Worm (Caenorhabditis elegans) whole organism, L4/young adult: ENCODE results near the gene T02C5.1.

Source experiments
- W03F9.2 ChIP-seq: fragments of 150-350 bp; optimal IDR thresholded peaks from 2 replicates; lab custom pipeline; 2014; ENCODE audit warnings: missing biosample characterization, missing genetic modification characterization
- him-1 ChIP-seq: sonication (generic microtip); optimal IDR thresholded peaks from 2 replicates; lab custom pipeline; 2016; ENCODE audit warnings: missing genotype, missing genetic modification reagents, missing genetic modification characterization, missing compliant biosample characterization

DNA sequence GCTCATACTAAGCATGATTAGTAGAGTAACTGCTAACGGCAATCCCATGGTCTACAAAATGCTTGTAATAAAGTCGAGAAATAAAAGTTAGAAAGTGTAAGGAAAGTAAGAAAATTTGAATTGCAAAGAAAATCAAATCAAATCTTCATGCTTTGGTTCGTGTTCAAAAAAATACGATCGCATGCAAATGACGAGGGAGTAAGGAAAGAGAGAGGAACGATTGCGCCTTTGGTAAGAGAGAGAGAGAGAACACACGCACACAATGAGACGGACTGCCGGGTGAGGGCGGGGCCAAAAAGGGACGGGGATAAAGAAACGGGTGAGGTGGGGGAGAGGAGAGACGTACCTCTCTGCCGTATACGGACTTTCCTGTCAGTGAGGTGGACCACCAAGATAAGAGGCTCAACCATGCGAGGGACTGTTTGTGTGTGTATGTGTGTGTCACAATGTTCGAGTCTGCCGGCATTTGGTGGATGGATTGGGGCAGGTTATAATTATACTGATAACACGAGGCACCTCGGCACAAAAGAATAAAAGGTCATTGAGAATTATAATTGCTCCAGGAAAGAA lies 11.2 kb downstream of the T02C5.1 start, which contains the start of gene igcm-3:
- TF ChIP-seq him-1 (tag; lab: Kevin White, UChicago) (no peak), W03F9.2 (tag; lab: Kevin White, UChicago) (no peak)
